Fruit fly (Drosophila melanogaster) whole organism, adult: ENCODE results near the gene Ankrd49.

Experiments
- CG11617 ChIP-seq: fragments of 200-800 bp; sonication (Bioruptor generic); optimal IDR thresholded peaks from 2 replicates; lab custom pipeline; 2017; ENCODE audit warnings: mild to moderate bottlenecking, missing biosample characterization, missing genetic modification reagents, missing genetic modification characterization
- CG5204 ChIP-seq: fragments of 200-800 bp; sonication (Bioruptor generic); optimal IDR thresholded peaks from 2 replicates; lab custom pipeline; 2016; ENCODE audit warnings: missing biosample characterization, missing genetic modification characterization
- CG7045 ChIP-seq: fragments of 200-800 bp; sonication (Bioruptor generic); optimal IDR thresholded peaks from 2 replicates; lab custom pipeline; 2017; ENCODE audit warnings: missing biosample characterization, mild to moderate bottlenecking, missing genetic modification characterization
- Crg-1 ChIP-seq: fragments of 200-800 bp; sonication (Bioruptor generic); optimal IDR thresholded peaks from 2 replicates; lab custom pipeline; 2016; ENCODE audit warnings: missing biosample characterization, missing genetic modification characterization
- Hr96 ChIP-seq: fragments of 200-800 bp; sonication (Bioruptor generic); optimal IDR thresholded peaks from 2 replicates; lab custom pipeline; 2016; ENCODE audit warnings: missing biosample characterization, missing genetic modification characterization
- bab1 ChIP-seq: fragments of 200-800 bp; sonication (Bioruptor generic); optimal IDR thresholded peaks from 3 replicates; lab custom pipeline; 2019; ENCODE audit warnings: missing biosample characterization, mild to moderate bottlenecking, missing genetic modification characterization, moderate library complexity
- cic ChIP-seq: fragments of 200-800 bp; sonication (Bioruptor generic); optimal IDR thresholded peaks from 2 replicates; lab custom pipeline; 2017; ENCODE audit warnings: missing biosample characterization, mild to moderate bottlenecking, missing genetic modification characterization, moderate library complexity
- cnc ChIP-seq, 2 experiments: fragments of >200 bp; optimal IDR thresholded peaks; 2 replicates each; lab custom pipeline; 2017
- kay ChIP-seq: fragments of 200-800 bp; sonication (Bioruptor generic); peaks from one replicate; lab custom pipeline; 2016; ENCODE audit warnings: missing biosample characterization, missing genetic modification characterization, borderline replicate concordance
- ovo ChIP-seq: fragments of 200-800 bp; sonication (Bioruptor generic); optimal IDR thresholded peaks from 2 replicates; lab custom pipeline; 2016; ENCODE audit warnings: missing biosample characterization, missing genetic modification characterization
- toe ChIP-seq: fragments of 200-800 bp; sonication (Bioruptor generic); optimal IDR thresholded peaks from 2 replicates; lab custom pipeline; 2016; ENCODE audit warnings: missing biosample characterization, missing genetic modification characterization

DNA sequence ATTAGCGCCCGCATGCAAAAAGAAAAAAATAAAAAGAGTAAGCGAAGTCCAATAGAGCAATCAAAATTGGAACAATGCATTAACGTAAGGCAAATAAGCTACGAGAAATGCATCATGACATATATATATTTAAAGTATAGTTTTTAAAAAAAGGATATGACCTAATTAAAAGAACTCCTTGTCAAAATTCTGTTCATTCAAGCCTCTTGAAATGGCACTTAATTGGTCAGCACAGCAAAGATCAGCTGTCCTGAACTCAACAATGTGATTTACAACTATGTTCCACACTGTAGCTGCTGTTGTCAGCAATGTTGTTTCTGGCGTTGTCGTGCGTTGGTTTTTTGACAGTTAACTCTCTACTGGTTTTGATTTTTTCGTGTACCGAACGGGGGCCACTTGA is 5.4 kb downstream of the Ankrd49 start:
- no peak for TF ChIP-seq cic (GFP tag; lab: Kevin White, UChicago)
- TF ChIP-seq cnc (optimal IDR thresholded peaks at IDR 0.05; lab: Kevin White, UChicago): no peak
- TF ChIP-seq ovo: no peak
- TF ChIP-seq CG5204 (GFP tag; lab: Kevin White, UChicago): no peak
- no peak for TF ChIP-seq CG11617 (GFP tag; lab: Kevin White, UChicago)
- TF ChIP-seq Crg-1: no peak
- TF ChIP-seq CG7045 (GFP tag; lab: Kevin White, UChicago): no peak
- TF ChIP-seq Hr96 (GFP tag; lab: Kevin White, UChicago): no peak
- no peak for TF ChIP-seq kay (GFP tag; lab: Kevin White, UChicago)
- TF ChIP-seq bab1 (GFP tag; lab: Kevin White, UChicago): no peak
- TF ChIP-seq toe (GFP tag; lab: Kevin White, UChicago): no peak
